Worm (Caenorhabditis elegans) whole organism, L2 larva: ENCODE results near the gene vab-19.

Experiments
- ama-1 ChIP-seq: fragments of 150-350 bp; optimal IDR thresholded peaks from 2 replicates; lab custom pipeline; 2018; ENCODE audit warnings: inconsistent platforms
- blmp-1 ChIP-seq: sonication (generic microtip); optimal IDR thresholded peaks from 2 replicates; lab custom pipeline; 2017; ENCODE audit warnings: missing genetic modification characterization, mild to moderate bottlenecking, missing compliant biosample characterization, antibody characterized with exemption, moderate library complexity; ENCODE audit not compliant: insufficient read depth
- ceh-16 ChIP-seq: fragments of 150-350 bp; optimal IDR thresholded peaks from 2 replicates; lab custom pipeline; 2014; ENCODE audit warnings: missing biosample characterization, missing genetic modification characterization
- lin-13 ChIP-seq: fragments of 150-350 bp; optimal IDR thresholded peaks from 2 replicates; lab custom pipeline; 2014; ENCODE audit warnings: missing biosample characterization, missing genetic modification reagents, missing genetic modification characterization
- mbf-1 ChIP-seq: sonication (generic microtip); optimal IDR thresholded peaks from 2 replicates; lab custom pipeline; 2017; ENCODE audit warnings: missing biosample characterization, missing genetic modification characterization
- nhr-12 ChIP-seq: fragments of 150-350 bp; optimal IDR thresholded peaks from 2 replicates; lab custom pipeline; 2014; ENCODE audit warnings: missing biosample characterization, missing genetic modification characterization
- snpc-4 ChIP-seq: fragments of 150-350 bp; optimal IDR thresholded peaks from 2 replicates; lab custom pipeline; 2014; ENCODE audit warnings: missing biosample characterization, missing genetic modification characterization
- unc-39 ChIP-seq: fragments of 150-350 bp; optimal IDR thresholded peaks from 2 replicates; lab custom pipeline; 2014; ENCODE audit warnings: missing biosample characterization, missing genetic modification characterization
- ztf-11 ChIP-seq: sonication (generic microtip); optimal IDR thresholded peaks from 2 replicates; lab custom pipeline; 2017; ENCODE audit warnings: missing biosample characterization, missing genetic modification characterization
- ztf-4 ChIP-seq: fragments of 150-350 bp; optimal IDR thresholded peaks from 2 replicates; lab custom pipeline; 2014; ENCODE audit warnings: missing biosample characterization, missing genetic modification characterization

DNA sequence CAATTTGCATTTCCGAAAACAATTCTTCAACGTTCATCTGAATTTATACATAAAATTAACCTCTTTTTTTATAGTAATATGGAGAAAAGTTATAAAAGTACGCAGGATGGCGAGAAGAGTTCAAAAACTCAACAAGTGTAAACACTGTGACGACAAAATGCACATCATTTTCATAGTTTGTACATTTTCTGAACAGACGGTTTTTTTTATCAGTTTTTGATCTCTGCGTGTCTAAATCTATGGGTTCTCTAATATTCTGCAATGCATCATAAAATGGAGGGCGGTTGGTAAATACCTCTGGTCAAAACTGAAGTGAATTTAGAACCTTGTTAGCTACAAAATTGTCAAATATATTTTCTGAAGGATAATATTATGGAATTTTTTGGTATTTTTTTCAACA, 27.6 kb upstream of the vab-19 start, which contains the start of gene fbxa-4:
- no peak for TF ChIP-seq ztf-11 (tag; lab: Kevin White, UChicago)
- no peak for TF ChIP-seq blmp-1 (tag; lab: Kevin White, UChicago)
- TF ChIP-seq unc-39 (tag; lab: Kevin White, UChicago) = no peak
- TF ChIP-seq nhr-12 (tag; lab: Kevin White, UChicago) = no peak
- TF ChIP-seq lin-13 = no peak
- no peak for TF ChIP-seq ztf-4 (tag; lab: Kevin White, UChicago)
- no peak for TF ChIP-seq snpc-4 (tag; lab: Kevin White, UChicago)
- no peak for TF ChIP-seq ama-1
- TF ChIP-seq mbf-1 (tag; lab: Kevin White, UChicago) = no peak
- TF ChIP-seq ceh-16 (tag; lab: Kevin White, UChicago) = no peak
